Fruit fly (Drosophila melanogaster) whole organism, embryonic: ENCODE results near the gene Gbeta76C.
A peak's percentile ranks its signal among the peaks of the same experiment; 100 is the strongest.

ENCODE experiments used
- Atf3 ChIP-seq: fragments of 200-800 bp; sonication (Bioruptor generic); optimal IDR thresholded peaks from 3 replicates; lab custom pipeline; 2016; ENCODE audit warnings: missing biosample characterization, missing genetic modification characterization
- Awh ChIP-seq: fragments of 200-800 bp; sonication (Bioruptor generic); IDR thresholded peaks from 2 replicates; pipeline ENCODE4, ENCODE4 v1.3.6; 2022; ENCODE audit warnings: missing biosample characterization, missing genetic modification characterization
- C15 ChIP-seq: fragments of 200-800 bp; sonication (Bioruptor generic); IDR thresholded peaks from 3 replicates; pipeline ENCODE4 v1.3.6; 2022; ENCODE audit warnings: missing biosample characterization, missing genetic modification characterization
- CG10267 ChIP-seq: fragments of 200-800 bp; sonication (Bioruptor generic); optimal IDR thresholded peaks from 2 replicates; lab custom pipeline; 2018; ENCODE audit warnings: missing biosample characterization, mild to moderate bottlenecking, missing genetic modification characterization, moderate library complexity
- CG12769 ChIP-seq: fragments of 200-800 bp; sonication (Bioruptor generic); optimal IDR thresholded peaks from 2 replicates; lab custom pipeline; 2019; ENCODE audit warnings: missing biosample characterization, mild to moderate bottlenecking, missing genetic modification characterization, moderate library complexity
- CG13894 ChIP-seq: fragments of 200-800 bp; sonication (Bioruptor generic); optimal IDR thresholded peaks from 3 replicates; lab custom pipeline; 2018; ENCODE audit warnings: missing biosample characterization, mild to moderate bottlenecking, missing genetic modification characterization, moderate library complexity
- CG14441 ChIP-seq: fragments of 200-800 bp; sonication (Bioruptor generic); IDR thresholded peaks from 2 replicates; pipeline ENCODE4 v1.3.6; 2022; ENCODE audit warnings: missing biosample characterization, missing genetic modification characterization
- CG14710 ChIP-seq: fragments of 200-800 bp; sonication (Bioruptor generic); optimal IDR thresholded peaks from 3 replicates; lab custom pipeline; 2019; ENCODE audit warnings: missing biosample characterization, mild to moderate bottlenecking, missing genetic modification characterization, moderate library complexity
- CG1603 ChIP-seq: fragments of 200-800 bp; sonication (Bioruptor generic); optimal IDR thresholded peaks from 2 replicates; lab custom pipeline; 2019; ENCODE audit warnings: missing biosample characterization, mild to moderate bottlenecking, missing genetic modification characterization, moderate library complexity
- CG2875 ChIP-seq: fragments of 200-800 bp; sonication (Bioruptor generic); optimal IDR thresholded peaks from 2 replicates; lab custom pipeline; 2017; ENCODE audit warnings: missing biosample characterization, mild to moderate bottlenecking, missing genetic modification characterization, missing genetic modification reagents
- CG31441 ChIP-seq: fragments of 200-800 bp; sonication (Bioruptor generic); IDR thresholded peaks from 2 replicates; pipeline ENCODE4 v1.3.6; 2022; ENCODE audit warnings: missing biosample characterization, missing genetic modification characterization
- CG43689 ChIP-seq: fragments of 200-800 bp; sonication (Bioruptor generic); IDR thresholded peaks from 2 replicates; pipeline ENCODE4 v1.3.6; 2022; ENCODE audit warnings: missing biosample characterization, missing genetic modification characterization
- CG7271 ChIP-seq: fragments of 200-800 bp; sonication (Bioruptor generic); optimal IDR thresholded peaks from 2 replicates; lab custom pipeline; 2018; ENCODE audit warnings: missing biosample characterization, mild to moderate bottlenecking, missing genetic modification characterization, moderate library complexity
- CG7928 ChIP-seq: fragments of 200-800 bp; sonication (Bioruptor generic); optimal IDR thresholded peaks from 2 replicates; lab custom pipeline; 2017; ENCODE audit warnings: missing biosample characterization, mild to moderate bottlenecking, missing genetic modification characterization
- CoRest ChIP-seq: fragments of 200-800 bp; sonication (Bioruptor generic); optimal IDR thresholded peaks from 3 replicates; lab custom pipeline; 2018; ENCODE audit warnings: missing biosample characterization, mild to moderate bottlenecking, missing genetic modification characterization, moderate library complexity
- CrebB ChIP-seq: fragments of 200-800 bp; sonication (Bioruptor generic); optimal IDR thresholded peaks from 3 replicates; lab custom pipeline; 2018; ENCODE audit warnings: missing biosample characterization, mild to moderate bottlenecking, missing genetic modification characterization
- Dref ChIP-seq: fragments of 200-800 bp; sonication (Bioruptor generic); IDR thresholded peaks from 2 replicates; pipeline ENCODE4 v1.3.6; 2022; ENCODE audit warnings: missing biosample characterization, missing genetic modification characterization
- Drgx ChIP-seq: fragments of 200-800 bp; sonication (Bioruptor generic); IDR thresholded peaks from 2 replicates; pipeline ENCODE4 v1.3.6; 2022; ENCODE audit warnings: missing biosample characterization, missing genetic modification characterization
- Eip74EF ChIP-seq, 2 experiments: fragments of 200-800 bp in 1 of 2; fragments of >200 bp in 1 of 2; sonication (Bioruptor generic) in 1 of 2; optimal IDR thresholded peaks; 2 replicates each; lab custom pipeline; 2017 to 2019; ENCODE audit warnings: missing biosample characterization in 2 of 2, missing genetic modification characterization in 2 of 2, mild to moderate bottlenecking in 1 of 2, moderate library complexity in 1 of 2
- Jarid2 ChIP-seq: fragments of 200-800 bp; sonication (Bioruptor generic); optimal IDR thresholded peaks from 3 replicates; lab custom pipeline; 2017; ENCODE audit warnings: mild to moderate bottlenecking, missing biosample characterization, missing genetic modification reagents, missing genetic modification characterization
- NFAT ChIP-seq: fragments of 200-800 bp; sonication (Bioruptor generic); IDR thresholded peaks from 2 replicates; pipeline ENCODE4 v1.3.6; 2022; ENCODE audit warnings: missing biosample characterization, missing genetic modification characterization
- Pdp1 ChIP-seq, 2 experiments: fragments of 200-800 bp; sonication (Bioruptor generic); optimal IDR thresholded peaks; 3 replicates each; lab custom pipeline; 2016; ENCODE audit warnings: missing biosample characterization in 2 of 2, missing genetic modification characterization in 2 of 2, mild to moderate bottlenecking in 1 of 2, moderate library complexity in 1 of 2
- Ssrp ChIP-seq: fragments of 200-800 bp; sonication (Bioruptor generic); optimal IDR thresholded peaks from 2 replicates; lab custom pipeline; 2018; ENCODE audit warnings: missing biosample characterization, mild to moderate bottlenecking, missing genetic modification characterization, moderate library complexity
- Stat92E ChIP-seq, 3 experiments: fragments of >200 bp in 2 of 3; fragments of 200-800 bp in 1 of 3; sonication (Bioruptor generic) in 1 of 3; optimal IDR thresholded peaks; 2 replicates each; lab custom pipeline; 2017 to 2019; ENCODE audit warnings: missing biosample characterization in 3 of 3, missing genetic modification characterization in 3 of 3, mild to moderate bottlenecking in 1 of 3, moderate library complexity in 1 of 3
- Xbp1 ChIP-seq: fragments of 200-800 bp; sonication (Bioruptor generic); optimal IDR thresholded peaks from 3 replicates; lab custom pipeline; 2016; ENCODE audit warnings: missing biosample characterization, mild to moderate bottlenecking, missing genetic modification characterization
- abd-A ChIP-seq: fragments of 200-800 bp; sonication (Bioruptor generic); optimal IDR thresholded peaks from 3 replicates; lab custom pipeline; 2019; ENCODE audit warnings: missing biosample characterization, mild to moderate bottlenecking, missing genetic modification characterization, moderate library complexity
- cad ChIP-seq: fragments of >200 bp; optimal IDR thresholded peaks from 2 replicates; lab custom pipeline; 2017; ENCODE audit warnings: missing biosample characterization, missing genetic modification characterization
- chm ChIP-seq: fragments of 200-800 bp; sonication (Bioruptor generic); IDR thresholded peaks from 2 replicates; pipeline ENCODE4 v1.3.6; 2022; ENCODE audit warnings: missing biosample characterization, missing genetic modification characterization
- ci ChIP-seq: fragments of 200-800 bp; sonication (Bioruptor generic); IDR thresholded peaks from 3 replicates; pipeline ENCODE4 v1.3.6; 2022; ENCODE audit warnings: missing biosample characterization, missing genetic modification characterization
- dmrt11E ChIP-seq: fragments of 200-800 bp; sonication (Bioruptor generic); optimal IDR thresholded peaks from 3 replicates; lab custom pipeline; 2018; ENCODE audit warnings: missing biosample characterization, mild to moderate bottlenecking, missing genetic modification characterization, moderate library complexity
- eyg ChIP-seq: fragments of 200-800 bp; sonication (Bioruptor generic); optimal IDR thresholded peaks from 3 replicates; lab custom pipeline; 2016; ENCODE audit warnings: missing biosample characterization, missing genetic modification characterization
- fd64A ChIP-seq: fragments of 200-800 bp; sonication (Bioruptor generic); optimal IDR thresholded peaks from 3 replicates; lab custom pipeline; 2018; ENCODE audit warnings: missing biosample characterization, mild to moderate bottlenecking, missing genetic modification characterization
- gsb-n ChIP-seq: fragments of 200-800 bp; sonication (Bioruptor generic); optimal IDR thresholded peaks from 3 replicates; lab custom pipeline; 2018; ENCODE audit warnings: missing biosample characterization, mild to moderate bottlenecking, missing genetic modification characterization
- lola ChIP-seq, 3 experiments: fragments of >200 bp in 2 of 3; fragments of 200-800 bp in 1 of 3; sonication (Bioruptor generic) in 1 of 3; optimal IDR thresholded peaks; 2 replicates each; lab custom pipeline; 2017 to 2019; ENCODE audit warnings: missing biosample characterization in 3 of 3, missing genetic modification characterization in 3 of 3, mild to moderate bottlenecking in 1 of 3, moderate library complexity in 1 of 3
- pum ChIP-seq: fragments of 200-800 bp; sonication (Bioruptor generic); optimal IDR thresholded peaks from 2 replicates; lab custom pipeline; 2016; ENCODE audit warnings: missing biosample characterization, missing genetic modification characterization
- run ChIP-seq: fragments of 200-800 bp; sonication (Bioruptor generic); optimal IDR thresholded peaks from 3 replicates; lab custom pipeline; 2018; ENCODE audit warnings: missing biosample characterization, mild to moderate bottlenecking, missing genetic modification characterization
- sd ChIP-seq: fragments of 200-800 bp; sonication (Bioruptor generic); optimal IDR thresholded peaks from 3 replicates; lab custom pipeline; 2018; ENCODE audit warnings: missing biosample characterization, mild to moderate bottlenecking, missing genetic modification characterization, moderate library complexity
- sens ChIP-seq: fragments of 200-800 bp; sonication (Bioruptor generic); peaks from one replicate; lab custom pipeline; 2016; ENCODE audit warnings: missing biosample characterization, missing genetic modification characterization
- sna ChIP-seq: fragments of 200-800 bp; sonication (Bioruptor generic); IDR thresholded peaks from 2 replicates; pipeline ENCODE4 v1.3.6; 2022; ENCODE audit warnings: missing biosample characterization, missing genetic modification characterization; ENCODE audit not compliant: partially characterized antibody
- tll ChIP-seq, 2 experiments: fragments of 200-800 bp in 1 of 2; fragments of >200 bp in 1 of 2; sonication (Bioruptor generic) in 1 of 2; optimal IDR thresholded peaks; 2 replicates each; lab custom pipeline; 2017 to 2019; ENCODE audit warnings: missing biosample characterization in 2 of 2, missing genetic modification characterization in 2 of 2, mild to moderate bottlenecking in 1 of 2, moderate library complexity in 1 of 2
- twi ChIP-seq: fragments of 200-800 bp; optimal IDR thresholded peaks from 2 replicates; lab custom pipeline; 2019; ENCODE audit warnings: missing biosample characterization, mild to moderate bottlenecking, missing genetic modification characterization, moderate library complexity
- wek ChIP-seq: fragments of 200-800 bp; sonication (Bioruptor generic); optimal IDR thresholded peaks from 3 replicates; lab custom pipeline; 2018; ENCODE audit warnings: missing biosample characterization, mild to moderate bottlenecking, missing genetic modification characterization, moderate library complexity

Gbeta76C gene

DNA sequence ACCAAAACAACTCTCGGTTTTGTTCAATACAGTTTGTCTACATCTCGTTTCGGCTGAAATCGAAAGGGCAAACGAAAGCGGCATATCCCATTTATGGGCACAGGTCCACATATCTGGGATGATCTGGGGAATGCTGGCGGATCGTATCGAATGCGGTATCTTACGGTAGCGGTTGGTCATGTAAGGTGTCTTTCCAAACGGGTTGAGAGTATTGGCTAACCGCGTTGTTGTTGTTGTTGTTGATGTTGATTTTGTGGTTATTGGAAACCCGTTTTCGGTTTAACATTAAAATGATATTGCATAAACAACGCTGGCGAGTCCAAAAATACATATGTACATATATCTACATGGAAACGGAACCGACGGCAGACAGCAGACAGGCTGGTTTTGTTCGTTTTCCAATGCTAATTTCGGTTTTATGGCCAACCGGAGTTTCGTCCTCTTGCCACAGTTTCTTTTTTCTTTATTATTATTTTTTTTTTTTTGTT lies 6.8 kb downstream of the Gbeta76C start (continued):
- TF ChIP-seq dmrt11E (peak; percentile 16), Drgx (GFP tag; lab: Robert Waterston, UW) (0 out of 2 replicates have a peak, but pooled peaks have one; percentile 18), sna (GFP tag; lab: Robert Waterston, UW) (no peak), CrebB (tag; lab: Kevin White, UChicago) (peak; percentile 21), CG14441 (GFP tag; lab: Robert Waterston, UW) (no peak), CG31441 (GFP tag; lab: Robert Waterston, UW) (peak; percentile 33; the same call in 1 of the 2 replicates), tll (GFP tag; optimal IDR thresholded peaks at IDR 0.05; lab: Kevin White, UChicago) (no peak), CG2875 (peak; percentile 27), run (tag; lab: Kevin White, UChicago) (peak; percentile 48), wek (peak; percentile 5), Stat92E (GFP tag; optimal IDR thresholded peaks at IDR 0.05; lab: Kevin White, UChicago) (peak in 1 of 3 experiments; percentile 51), CG7928 (GFP tag; lab: Kevin White, UChicago) (no peak), Xbp1 (GFP tag; lab: Kevin White, UChicago) (no peak), pum (GFP tag; lab: Kevin White, UChicago) (no peak), eyg (GFP tag; lab: Kevin White, UChicago) (no peak), Awh (GFP tag; lab: Robert Waterston, UW) (0 out of 2 replicates have a peak, but pooled peaks have one; percentile 33), cad (no peak), chm (GFP tag; lab: Robert Waterston, UW) (peak; percentile 53; the same call in 1 of the 2 replicates), CG12769 (tag; lab: Kevin White, UChicago) (peak; percentile 97), Atf3 (GFP tag; lab: Kevin White, UChicago) (no peak), CG13894 (tag; lab: Kevin White, UChicago) (peak; percentile 85), sd (tag; lab: Kevin White, UChicago) (peak; percentile 96), CG14710 (peak; percentile 50), C15 (GFP tag; lab: Robert Waterston, UW) (no peak), fd64A (peak; percentile 46), NFAT (GFP tag; lab: Robert Waterston, UW) (no peak), ci (GFP tag; lab: Robert Waterston, UW) (peak; percentile 58), CoRest (tag; lab: Kevin White, UChicago) (no peak), gsb-n (peak; percentile 64), CG1603 (peak; percentile 22), Eip74EF (GFP tag; optimal IDR thresholded peaks at IDR 0.05; lab: Kevin White, UChicago) (peak in 1 of 2 experiments; percentile 46), Jarid2 (no peak), sens (GFP tag; lab: Kevin White, UChicago) (peak; percentile 57), Pdp1 (GFP tag; optimal IDR thresholded peaks at IDR 0.05; lab: Kevin White, UChicago) (peak in 1 of 2 experiments; percentile 74), twi (no peak), CG7271 (tag; lab: Kevin White, UChicago) (no peak), CG43689 (no peak), Ssrp (tag; lab: Kevin White, UChicago) (no peak), abd-A (tag; lab: Kevin White, UChicago) (peak; percentile 74), Dref (GFP tag; lab: Robert Waterston, UW) (no peak), lola (GFP tag; optimal IDR thresholded peaks at IDR 0.05; lab: Kevin White, UChicago) (peak in 1 of 3 experiments; percentile 16), CG10267 (tag; lab: Kevin White, UChicago) (no peak)
